Worm (Caenorhabditis elegans) whole organism, dauer: ENCODE measurements around the gene F09E5.11.
"Not testable (repeated sequence)": the region's sequence is repeated elsewhere in the genome, so short reads cannot be mapped to it uniquely, and the experiment has no call there.

Source experiments
- unc-62 ChIP-seq: sonication (generic microtip); optimal IDR thresholded peaks from 2 replicates; lab custom pipeline; 2017; ENCODE audit warnings: missing biosample characterization, missing genetic modification reagents, missing genetic modification characterization

The F09E5.11 gene

DNA sequence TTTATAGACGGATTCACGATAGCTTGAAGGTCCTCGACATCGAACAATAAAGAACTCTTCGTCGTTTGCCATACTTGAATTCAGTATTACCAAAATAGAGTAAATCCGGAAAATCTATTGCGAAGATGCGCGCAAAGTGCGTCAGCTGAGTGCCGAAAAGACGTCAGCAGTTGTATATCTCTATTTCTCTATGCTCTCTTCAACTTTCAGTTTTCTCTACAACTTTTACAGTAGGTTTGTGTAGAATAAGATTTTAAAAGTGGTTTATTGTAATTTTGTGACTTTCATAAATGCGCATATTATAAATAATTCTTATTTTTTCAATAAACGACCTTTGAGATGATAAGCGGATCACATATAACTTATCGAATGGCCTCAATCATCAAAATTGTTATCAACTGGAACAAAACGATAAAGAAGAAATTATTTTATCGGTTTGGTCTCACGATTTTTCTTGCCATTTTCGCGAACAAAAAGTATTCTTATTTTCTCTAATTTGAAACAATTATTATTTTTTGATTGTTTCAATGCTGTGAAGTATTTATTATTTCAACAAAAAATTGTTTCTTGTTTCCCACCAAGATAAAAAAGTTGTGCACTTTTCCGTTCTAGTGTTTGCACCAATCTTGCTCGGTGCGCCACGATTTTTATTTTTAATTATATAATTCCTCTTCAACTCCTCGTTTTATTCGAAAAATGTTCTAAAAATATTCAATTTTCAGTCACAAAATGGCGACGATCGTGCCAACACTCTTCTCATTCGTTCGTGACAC is 15.5 kb upstream of the F09E5.11 start, which contains the start of the genes agt-2 and F09E5.3:
TSS of gene agt-2 (minus strand) at position 553 of the 773 bp plus-strand sequence.
TSS of gene F09E5.3 (plus strand) at position 723 of the 773 bp plus-strand sequence.
- TF ChIP-seq unc-62 = no peak

DNA sequence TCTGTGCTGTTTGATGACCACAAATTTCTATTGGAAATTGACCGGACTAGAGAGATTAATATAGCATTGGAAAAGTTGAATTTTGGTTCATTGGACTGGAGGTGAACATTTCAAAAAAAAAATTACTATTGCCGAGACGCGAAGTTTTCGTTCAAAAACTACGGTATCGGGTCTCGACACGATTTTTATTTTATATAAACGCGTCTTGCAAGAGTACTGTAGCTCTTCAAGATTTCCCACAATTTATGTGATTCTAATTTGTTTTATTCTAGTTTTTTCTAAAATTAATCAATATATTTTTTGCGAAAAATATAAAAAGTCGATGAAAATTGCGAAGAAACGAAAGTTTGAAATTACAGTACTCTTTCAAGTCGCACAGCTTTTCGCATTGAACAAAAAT is 12.7 kb upstream of the F09E5.11 start, which contains the start of gene F09E5.12:
TSS of gene F09E5.12 (minus strand) at position 101 of the 400 bp plus-strand sequence.
- TF ChIP-seq unc-62 = no peak

DNA sequence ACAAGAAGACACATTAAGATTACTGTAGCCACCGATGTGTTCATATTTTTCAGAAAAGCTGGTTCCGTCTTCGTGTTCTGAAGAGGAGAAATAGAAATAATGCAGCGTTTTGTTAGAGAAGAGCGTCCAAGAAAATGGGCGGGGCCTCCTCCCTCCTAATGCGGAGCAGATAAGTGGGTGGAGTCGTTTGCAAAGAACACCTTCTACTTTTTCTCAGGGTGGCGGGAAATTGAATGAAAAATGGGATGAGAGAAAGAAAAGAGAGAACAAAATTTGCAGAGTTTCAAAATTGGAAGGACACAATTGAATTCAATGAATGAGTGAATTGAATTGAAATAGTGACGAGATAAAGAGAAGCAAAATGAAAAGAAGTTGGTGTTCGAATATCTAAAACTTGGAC is 7.7 kb upstream of the F09E5.11 start, which contains the start of gene F09E5.16:
TSS of gene F09E5.16 (minus strand) at position 101 of the 400 bp plus-strand sequence.
- no peak for TF ChIP-seq unc-62

DNA sequence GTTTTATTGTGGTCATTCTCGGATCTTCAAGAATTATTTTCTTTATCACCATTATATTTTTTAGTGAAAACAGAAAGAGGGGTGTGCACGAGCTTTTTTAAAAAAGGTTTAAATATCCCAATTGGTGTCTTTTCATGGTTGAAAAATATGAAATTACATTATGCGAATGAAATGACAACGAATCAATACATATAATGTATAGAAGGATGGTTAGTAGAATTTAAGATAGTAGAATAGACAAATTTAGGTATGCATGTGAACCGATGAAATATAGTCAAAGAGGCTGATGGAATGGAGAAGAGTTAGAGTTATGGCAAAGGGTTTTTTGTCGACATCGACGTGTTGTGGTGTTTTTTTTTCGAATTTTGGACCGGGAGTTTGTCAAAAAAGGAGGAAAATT is 6.5 kb upstream of the F09E5.11 start:
- no peak for TF ChIP-seq unc-62

DNA sequence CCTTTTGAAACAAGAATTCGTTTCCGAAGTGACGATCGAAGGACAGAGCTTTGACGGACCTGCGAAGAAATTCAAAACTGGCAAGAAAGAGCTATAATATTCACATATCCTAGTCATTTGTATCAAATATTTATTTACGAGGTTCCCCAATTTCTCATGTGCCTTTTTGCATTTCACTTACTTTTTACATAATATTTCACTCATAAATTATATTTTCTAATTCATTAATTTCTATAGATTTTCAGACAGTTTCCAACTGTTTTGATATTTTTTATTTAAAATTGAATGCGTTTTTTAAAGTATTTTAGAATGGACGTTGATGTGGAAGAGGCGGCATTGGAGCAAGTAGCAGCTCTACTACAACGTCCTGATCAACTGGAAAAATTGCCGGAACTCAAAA is 1.3 kb upstream of the F09E5.11 start, which contains the start of gene sec-6:
TSS of gene sec-6 (plus strand) at position 301 of the 400 bp plus-strand sequence.
- no peak for TF ChIP-seq unc-62

DNA sequence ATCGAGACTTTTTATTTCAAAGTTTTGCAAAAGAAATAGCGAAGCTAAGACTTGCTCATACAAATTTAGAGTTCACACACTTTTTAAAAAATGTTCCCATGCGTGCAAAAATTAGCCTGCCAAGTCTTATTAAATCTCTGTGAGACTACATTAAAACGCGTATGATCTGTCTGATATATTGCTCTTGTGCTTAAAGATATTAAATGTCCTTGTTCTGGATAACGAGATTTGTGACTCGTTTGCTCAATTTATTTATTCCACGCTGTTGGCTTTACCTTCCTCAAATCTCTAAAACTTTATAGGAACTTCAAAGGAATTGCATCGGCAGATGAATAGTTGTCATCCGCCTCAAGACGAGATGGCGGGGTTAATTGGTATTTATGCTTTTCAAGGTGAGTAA is 2.6 kb downstream of the F09E5.11 start, which contains the start of gene srg-69:
TSS of gene srg-69 (plus strand) at position 301 of the 400 bp plus-strand sequence.
- no peak for TF ChIP-seq unc-62

DNA sequence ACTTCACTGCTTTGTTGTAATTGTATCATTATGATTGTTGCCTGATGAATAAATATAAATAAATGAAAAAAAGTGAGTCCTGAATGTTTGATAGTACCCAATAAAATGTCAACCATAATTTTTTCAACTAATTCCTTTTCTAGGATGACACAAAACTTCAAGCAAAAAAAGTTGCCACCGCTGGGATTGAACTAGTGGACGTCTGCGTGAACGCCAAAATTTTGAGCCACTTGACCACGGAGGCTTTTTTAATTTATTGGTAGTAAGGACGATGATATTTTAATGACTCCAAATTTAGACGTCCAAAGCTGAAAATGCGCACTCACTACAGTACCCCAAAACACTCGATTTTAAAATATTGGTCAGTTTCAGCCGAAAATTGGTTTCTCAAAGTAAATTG is 4.3 kb downstream of the F09E5.11 start:
- TF ChIP-seq unc-62 = no peak

DNA sequence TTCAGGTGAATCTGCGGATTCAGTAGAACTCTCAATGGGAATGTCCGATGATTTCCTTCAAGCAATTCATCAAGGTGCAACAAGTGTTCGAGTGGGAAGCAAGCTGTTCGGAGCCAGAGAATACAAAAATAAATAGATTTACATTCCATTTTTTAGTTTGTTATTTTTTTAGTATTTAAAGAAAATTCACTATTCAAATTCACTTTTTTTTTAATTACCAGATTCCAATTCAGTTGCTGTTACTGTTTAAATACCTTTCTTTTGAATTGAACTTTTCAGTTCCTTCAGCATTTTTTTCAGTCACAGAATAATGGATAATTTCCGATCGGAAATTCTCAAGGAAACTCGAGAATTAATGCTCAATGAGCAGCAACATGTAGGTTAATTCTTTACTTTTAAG is 6.2 kb downstream of the F09E5.11 start, which contains the start of gene F09E5.7:
TSS of gene F09E5.7 (plus strand) at position 301 of the 400 bp plus-strand sequence.
- TF ChIP-seq unc-62 = no peak

DNA sequence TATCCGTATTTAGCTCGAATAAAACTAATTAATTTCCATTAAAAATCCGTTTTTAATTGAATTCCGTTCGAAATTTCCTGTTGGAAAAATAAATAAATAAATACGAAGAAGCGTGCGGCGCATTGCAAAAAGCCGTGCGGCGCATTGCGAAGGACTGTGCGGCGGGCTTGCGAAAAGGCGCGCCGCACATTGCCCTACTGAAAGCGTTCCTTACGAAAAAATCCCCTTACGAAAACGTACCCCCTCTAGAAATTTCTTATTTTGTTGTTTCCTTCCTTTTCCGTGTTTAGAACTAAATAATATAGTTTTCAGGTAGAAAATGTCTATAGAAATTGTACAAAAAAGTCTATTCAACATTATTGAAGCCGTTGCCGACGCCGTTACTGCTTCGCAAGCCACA is 7.6 kb downstream of the F09E5.11 start, which contains the start of gene F09E5.8:
TSS of gene F09E5.8 (plus strand) at position 313 of the 400 bp plus-strand sequence.
- TF ChIP-seq unc-62 = not testable (repeated sequence)

DNA sequence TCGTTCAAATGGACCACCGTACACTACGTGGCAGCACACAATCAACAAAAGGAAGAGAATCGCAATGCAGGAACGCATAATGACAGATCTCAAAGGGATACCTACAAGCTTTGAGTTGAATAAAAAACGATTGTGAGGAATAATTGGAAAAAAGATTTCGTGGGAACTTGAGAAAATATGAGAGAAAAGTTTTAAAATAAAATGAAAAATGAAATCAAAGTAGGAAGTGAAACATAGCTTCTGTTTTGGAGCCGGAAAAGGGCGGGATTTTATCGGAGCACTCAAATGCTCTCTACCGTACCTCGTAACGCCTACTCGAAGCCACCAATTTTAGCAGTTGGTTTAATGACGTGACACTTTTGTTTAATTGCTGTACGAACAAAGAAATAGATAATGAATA is 13.2 kb downstream of the F09E5.11 start, which contains the start of gene F09E5.14:
TSS of gene F09E5.14 (minus strand) at position 101 of the 400 bp plus-strand sequence.
- no peak for TF ChIP-seq unc-62

DNA sequence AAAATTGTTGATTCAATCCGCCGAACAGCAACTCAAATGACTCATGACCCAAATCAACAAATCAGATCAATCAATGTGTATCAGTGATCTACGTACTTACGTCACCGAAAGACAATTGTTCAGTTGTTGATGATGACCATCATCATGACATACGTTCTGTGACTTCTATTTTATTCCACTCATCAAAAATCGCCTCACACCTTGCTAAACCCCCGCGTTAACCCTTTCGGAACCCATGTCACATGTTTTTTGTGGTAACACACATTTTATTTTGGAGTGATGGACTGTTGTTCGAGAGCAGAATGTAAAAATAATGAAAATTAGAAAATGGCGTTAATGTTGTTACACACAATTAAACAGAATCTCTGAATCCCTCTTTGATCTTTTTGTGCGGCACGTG is 15.6 kb downstream of the F09E5.11 start:
- no peak for TF ChIP-seq unc-62

DNA sequence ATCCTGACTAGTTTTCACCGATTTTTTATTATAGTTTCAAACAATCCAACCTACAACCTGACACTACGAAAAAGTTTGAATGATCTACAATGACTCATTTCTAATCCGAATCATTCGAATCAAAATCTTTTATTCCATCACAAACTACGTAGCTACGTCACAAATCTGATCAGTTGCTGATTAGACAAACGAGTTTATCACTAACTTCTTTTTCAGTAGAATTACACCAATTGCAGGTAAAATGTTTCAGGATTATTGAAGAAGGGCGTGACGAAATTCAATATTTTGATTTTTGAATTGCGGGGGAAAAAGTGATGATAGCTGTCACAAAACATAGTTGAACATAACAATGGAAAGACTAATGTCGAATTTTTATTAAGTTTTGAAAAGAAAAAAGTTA is 16.4 kb downstream of the F09E5.11 start:
- TF ChIP-seq unc-62 = no peak

DNA sequence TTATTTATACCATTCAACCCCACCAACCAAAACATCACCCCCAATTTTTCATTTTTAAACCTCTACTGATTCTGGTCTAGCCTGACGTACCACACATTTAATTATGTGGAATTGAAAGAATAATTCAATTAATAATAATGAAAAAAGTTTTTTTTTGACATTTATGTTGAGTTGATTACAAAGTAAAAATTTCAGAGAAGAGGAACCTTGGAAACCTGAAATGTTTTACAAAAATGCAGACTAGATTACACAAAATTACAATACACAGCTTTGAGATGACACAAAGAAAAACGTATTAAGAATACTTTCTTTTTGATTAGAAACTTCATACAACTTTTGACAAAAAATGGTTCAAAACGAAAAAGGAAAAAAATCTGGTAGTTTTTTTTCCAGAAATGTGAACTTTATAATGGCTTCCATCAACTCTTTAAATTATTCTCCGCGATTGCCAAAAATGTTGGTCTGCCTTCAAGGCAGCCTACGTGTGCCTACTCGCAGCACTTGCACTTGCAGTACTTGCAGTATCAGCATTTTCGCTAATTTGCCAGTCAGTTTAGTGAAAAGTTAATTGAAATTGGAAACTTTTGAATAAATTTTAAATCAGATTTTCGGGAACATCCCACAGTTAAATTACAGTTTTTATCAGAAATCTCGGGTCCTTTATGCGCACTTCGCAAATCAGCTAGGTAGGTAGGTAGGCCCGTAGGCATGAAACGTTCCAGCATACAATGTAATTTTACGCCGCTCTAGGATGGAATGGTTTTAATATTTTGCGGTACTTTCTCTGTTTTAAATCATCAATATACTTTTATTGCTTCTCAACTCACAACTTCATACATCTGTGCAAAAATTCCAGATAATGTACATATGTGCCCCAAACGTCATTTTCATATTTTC is 17.1 kb downstream of the F09E5.11 start:
- no peak for TF ChIP-seq unc-62

DNA sequence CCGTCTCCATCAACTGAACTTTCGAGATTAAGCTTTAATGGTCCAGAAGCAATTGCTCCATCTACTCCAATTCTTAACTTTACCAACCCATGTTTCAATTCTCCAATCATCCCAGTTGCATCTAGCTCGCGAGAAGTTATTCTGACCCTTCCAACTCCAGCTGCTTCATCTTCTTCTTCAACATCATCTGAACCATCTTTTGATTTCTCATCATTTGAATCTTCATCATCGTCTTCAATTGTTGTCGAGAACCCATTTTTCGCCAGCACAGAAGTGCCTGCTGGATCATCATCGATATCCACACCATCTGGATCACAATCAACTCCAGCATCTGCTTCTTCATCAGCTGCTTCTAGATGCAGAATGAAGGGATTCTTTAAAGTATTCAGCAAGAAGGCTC is 18.4 kb downstream of the F09E5.11 start:
- no peak for TF ChIP-seq unc-62

DNA sequence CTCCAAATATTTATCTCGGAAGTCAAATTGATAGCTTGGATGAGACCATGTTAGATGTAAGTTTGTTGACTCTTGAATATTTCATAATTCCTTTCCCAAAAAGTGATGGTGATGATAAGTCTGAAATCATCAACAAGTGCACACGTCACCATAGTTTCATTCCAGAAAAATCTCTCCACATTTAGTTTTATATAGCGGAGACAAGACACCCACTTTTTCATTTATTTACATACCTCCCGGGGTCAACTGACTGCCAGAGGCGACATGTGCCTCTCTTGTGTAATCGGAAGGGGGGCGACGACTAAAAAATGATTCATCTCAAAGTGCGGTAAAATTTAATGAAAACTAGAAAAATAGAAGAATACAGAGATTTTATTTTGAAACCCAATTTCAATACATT is 19.7 kb downstream of the F09E5.11 start:
- TF ChIP-seq unc-62 = no peak

DNA sequence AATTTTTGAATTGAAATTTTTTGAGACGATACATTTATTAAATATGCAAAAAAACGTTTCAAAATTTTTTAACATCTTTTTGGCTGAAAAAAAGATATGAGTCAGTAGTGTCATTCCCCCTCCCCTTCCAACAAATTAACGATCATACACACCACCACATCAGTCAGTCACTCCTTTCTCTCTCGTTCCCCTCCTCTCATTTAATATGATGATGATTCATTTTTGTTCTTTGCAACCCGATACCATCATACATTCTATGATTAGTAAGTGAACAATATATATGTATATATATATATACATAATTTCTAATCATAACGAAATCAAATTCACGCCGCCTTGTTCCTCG is 20.5 kb downstream of the F09E5.11 start:
- no peak for TF ChIP-seq unc-62
